Fruit fly (Drosophila melanogaster) whole organism, embryonic: Measurements from ENCODE around the gene lilli.
A peak's percentile ranks its signal among the peaks of the same experiment; 100 is the strongest.

ENCODE experiments used
- CG10147 ChIP-seq: fragments of 200-800 bp; sonication (Bioruptor generic); optimal IDR thresholded peaks from 2 replicates; lab custom pipeline; 2019; ENCODE audit warnings: missing biosample characterization, mild to moderate bottlenecking, missing genetic modification characterization, moderate library complexity
- CG10543 ChIP-seq: fragments of 200-800 bp; sonication (Bioruptor generic); optimal IDR thresholded peaks from 3 replicates; lab custom pipeline; 2017; ENCODE audit warnings: missing biosample characterization, mild to moderate bottlenecking, missing genetic modification characterization, moderate library complexity
- CG11247 ChIP-seq: fragments of 200-800 bp; sonication (Bioruptor generic); IDR thresholded peaks from 2 replicates; pipeline ENCODE4 v1.3.6; 2022; ENCODE audit warnings: missing biosample characterization, missing genetic modification characterization
- CG12659 ChIP-seq: fragments of 200-800 bp; sonication (Bioruptor generic); optimal IDR thresholded peaks from 3 replicates; lab custom pipeline; 2017; ENCODE audit warnings: mild to moderate bottlenecking, missing biosample characterization, missing genetic modification reagents, missing genetic modification characterization
- CG15011 ChIP-seq: fragments of 200-800 bp; sonication (Bioruptor generic); optimal IDR thresholded peaks from 3 replicates; lab custom pipeline; 2018; ENCODE audit warnings: missing biosample characterization, mild to moderate bottlenecking, missing genetic modification characterization
- CG15269 ChIP-seq: fragments of 200-800 bp; sonication (Bioruptor generic); optimal IDR thresholded peaks from 2 replicates; lab custom pipeline; 2018; ENCODE audit warnings: missing biosample characterization, mild to moderate bottlenecking, missing genetic modification characterization, moderate library complexity
- CG15514 ChIP-seq: fragments of 200-800 bp; sonication (Bioruptor generic); optimal IDR thresholded peaks from 3 replicates; lab custom pipeline; 2017; ENCODE audit warnings: missing biosample characterization, missing genetic modification characterization, mild to moderate bottlenecking, moderate library complexity, missing genetic modification reagents
- CG17829 ChIP-seq: fragments of 200-800 bp; optimal IDR thresholded peaks from 2 replicates; lab custom pipeline; 2019; ENCODE audit warnings: missing biosample characterization, mild to moderate bottlenecking, missing genetic modification characterization, moderate library complexity
- CG31388 ChIP-seq: fragments of 200-800 bp; sonication (Bioruptor generic); optimal IDR thresholded peaks from 2 replicates; lab custom pipeline; 2016; ENCODE audit warnings: missing biosample characterization, missing genetic modification characterization
- CG32772 ChIP-seq: fragments of 200-800 bp; sonication (Bioruptor generic); IDR thresholded peaks from 2 replicates; pipeline ENCODE4 v1.3.6; 2022; ENCODE audit warnings: missing biosample characterization, missing genetic modification characterization
- CG3838 ChIP-seq: fragments of 200-800 bp; sonication (Bioruptor generic); optimal IDR thresholded peaks from 3 replicates; lab custom pipeline; 2016; ENCODE audit warnings: missing biosample characterization, missing genetic modification characterization
- CG4282 ChIP-seq: fragments of 200-800 bp; sonication (Bioruptor generic); optimal IDR thresholded peaks from 2 replicates; lab custom pipeline; 2016; ENCODE audit warnings: missing biosample characterization, missing genetic modification characterization
- CG6175 ChIP-seq: fragments of 200-800 bp; sonication (Bioruptor generic); IDR thresholded peaks from 3 replicates; pipeline ENCODE4 v1.3.6; 2022; ENCODE audit warnings: missing biosample characterization, missing genetic modification characterization
- CG6854 ChIP-seq: fragments of 200-800 bp; sonication (Bioruptor generic); optimal IDR thresholded peaks from 3 replicates; lab custom pipeline; 2017; ENCODE audit warnings: missing biosample characterization, mild to moderate bottlenecking, missing genetic modification characterization
- CG7556 ChIP-seq: fragments of 200-800 bp; sonication (Bioruptor generic); optimal IDR thresholded peaks from 2 replicates; lab custom pipeline; 2017; ENCODE audit warnings: missing biosample characterization, mild to moderate bottlenecking, missing genetic modification characterization
- CG7963 ChIP-seq: fragments of 200-800 bp; sonication (Bioruptor generic); IDR thresholded peaks from 3 replicates; pipeline ENCODE4 v1.3.6; 2022; ENCODE audit warnings: missing biosample characterization, missing genetic modification characterization; ENCODE audit not compliant: partially characterized antibody
- CG8290 ChIP-seq, 3 experiments: fragments of 200-800 bp; sonication (Bioruptor generic); optimal IDR thresholded peaks; 2 replicates each; lab custom pipeline; 2016 to 2019; ENCODE audit warnings: missing biosample characterization in 3 of 3, missing genetic modification characterization in 3 of 3, mild to moderate bottlenecking in 2 of 3, moderate library complexity in 1 of 3
- CG8478 ChIP-seq: fragments of >200 bp; optimal IDR thresholded peaks from 2 replicates; lab custom pipeline; 2018
- Dbx ChIP-seq: fragments of 200-800 bp; sonication (Bioruptor generic); IDR thresholded peaks from 3 replicates; pipeline ENCODE4 v1.3.6; 2022; ENCODE audit warnings: missing biosample characterization, missing genetic modification characterization
- Doc3 ChIP-seq: fragments of 200-800 bp; sonication (Bioruptor generic); IDR thresholded peaks from 3 replicates; pipeline ENCODE4 v1.3.6; 2022; ENCODE audit warnings: missing biosample characterization, missing genetic modification characterization; ENCODE audit not compliant: partially characterized antibody
- HHEX ChIP-seq: fragments of 200-800 bp; sonication (Bioruptor generic); optimal IDR thresholded peaks from 3 replicates; lab custom pipeline; 2017; ENCODE audit warnings: missing biosample characterization, mild to moderate bottlenecking, missing genetic modification characterization, missing genetic modification reagents
- Hey ChIP-seq: fragments of 200-800 bp; sonication (Bioruptor generic); optimal IDR thresholded peaks from 3 replicates; lab custom pipeline; 2018; ENCODE audit warnings: missing biosample characterization, mild to moderate bottlenecking, missing genetic modification characterization
- Hr51 ChIP-seq, 2 experiments: fragments of 200-800 bp; sonication (Bioruptor generic); optimal IDR thresholded peaks; 2 replicates in 1 of 2; 3 replicates in 1 of 2; lab custom pipeline; 2016 to 2018; ENCODE audit warnings: missing biosample characterization in 2 of 2, missing genetic modification characterization in 2 of 2, mild to moderate bottlenecking in 1 of 2, moderate library complexity in 1 of 2
- Mes4 ChIP-seq: fragments of 200-800 bp; sonication (Bioruptor generic); optimal IDR thresholded peaks from 2 replicates; lab custom pipeline; 2016; ENCODE audit warnings: missing biosample characterization, missing genetic modification characterization
- Myb ChIP-seq: fragments of 200-800 bp; sonication (Bioruptor generic); optimal IDR thresholded peaks from 2 replicates; lab custom pipeline; 2016; ENCODE audit warnings: missing biosample characterization, missing genetic modification characterization
- Ravus ChIP-seq: fragments of 200-800 bp; sonication (Bioruptor generic); IDR thresholded peaks from 2 replicates; pipeline ENCODE4 v1.3.6; 2022; ENCODE audit warnings: missing biosample characterization, missing genetic modification characterization
- Sox102F ChIP-seq: fragments of 200-800 bp; sonication (Bioruptor generic); optimal IDR thresholded peaks from 2 replicates; lab custom pipeline; 2018; ENCODE audit warnings: missing biosample characterization, mild to moderate bottlenecking, missing genetic modification characterization, moderate library complexity
- Stat92E ChIP-seq, 3 experiments: fragments of >200 bp in 2 of 3; fragments of 200-800 bp in 1 of 3; sonication (Bioruptor generic) in 1 of 3; optimal IDR thresholded peaks; 2 replicates each; lab custom pipeline; 2017 to 2019; ENCODE audit warnings: missing biosample characterization in 3 of 3, missing genetic modification characterization in 3 of 3, mild to moderate bottlenecking in 1 of 3, moderate library complexity in 1 of 3
- Xbp1 ChIP-seq: fragments of 200-800 bp; sonication (Bioruptor generic); optimal IDR thresholded peaks from 3 replicates; lab custom pipeline; 2016; ENCODE audit warnings: missing biosample characterization, mild to moderate bottlenecking, missing genetic modification characterization
- ase ChIP-seq: fragments of 200-800 bp; sonication (Bioruptor generic); IDR thresholded peaks from 3 replicates; pipeline ENCODE4 v1.3.6; 2022; ENCODE audit warnings: missing biosample characterization, missing genetic modification characterization
- bbx ChIP-seq: fragments of 200-800 bp; sonication (Bioruptor generic); IDR thresholded peaks from 2 replicates; pipeline ENCODE4 v1.3.6; 2022; ENCODE audit warnings: missing biosample characterization, missing genetic modification characterization; ENCODE audit not compliant: partially characterized antibody
- fd64A ChIP-seq: fragments of 200-800 bp; sonication (Bioruptor generic); optimal IDR thresholded peaks from 3 replicates; lab custom pipeline; 2018; ENCODE audit warnings: missing biosample characterization, mild to moderate bottlenecking, missing genetic modification characterization
- fd96Cb ChIP-seq: fragments of 200-800 bp; sonication (Bioruptor generic); optimal IDR thresholded peaks from 2 replicates; lab custom pipeline; 2018; ENCODE audit warnings: missing biosample characterization, mild to moderate bottlenecking, missing genetic modification characterization, moderate library complexity
- hth ChIP-seq: fragments of >200 bp; optimal IDR thresholded peaks from 2 replicates; lab custom pipeline; 2017; ENCODE audit warnings: inconsistent platforms
- nerfin-2 ChIP-seq: fragments of 200-800 bp; sonication (Bioruptor generic); IDR thresholded peaks from 2 replicates; pipeline ENCODE4 v1.3.6; 2022; ENCODE audit warnings: missing biosample characterization, missing genetic modification characterization; ENCODE audit not compliant: partially characterized antibody
- phol ChIP-seq: fragments of 200-800 bp; sonication (Bioruptor generic); optimal IDR thresholded peaks from 3 replicates; lab custom pipeline; 2018; ENCODE audit warnings: missing biosample characterization, mild to moderate bottlenecking, missing genetic modification characterization, moderate library complexity
- pnt ChIP-seq: fragments of 200-800 bp; sonication (Bioruptor generic); optimal IDR thresholded peaks from 3 replicates; lab custom pipeline; 2016; ENCODE audit warnings: missing biosample characterization, missing genetic modification characterization
- row ChIP-seq: fragments of 200-800 bp; sonication (Bioruptor generic); IDR thresholded peaks from 3 replicates; pipeline ENCODE4 v1.3.6; 2022; ENCODE audit warnings: missing biosample characterization, missing genetic modification characterization
- run ChIP-seq: fragments of 200-800 bp; sonication (Bioruptor generic); optimal IDR thresholded peaks from 3 replicates; lab custom pipeline; 2018; ENCODE audit warnings: missing biosample characterization, mild to moderate bottlenecking, missing genetic modification characterization
- sisA ChIP-seq: fragments of 200-800 bp; sonication (Bioruptor generic); IDR thresholded peaks from 2 replicates; pipeline ENCODE4 v1.3.6; 2022; ENCODE audit warnings: missing biosample characterization, missing genetic modification characterization
- sr ChIP-seq: fragments of 200-800 bp; sonication (Bioruptor generic); IDR thresholded peaks from 3 replicates; pipeline ENCODE4 v1.3.6; 2022; ENCODE audit warnings: missing biosample characterization, missing genetic modification characterization
- tap ChIP-seq: fragments of 200-800 bp; optimal IDR thresholded peaks from 3 replicates; lab custom pipeline; 2019; ENCODE audit warnings: missing biosample characterization, mild to moderate bottlenecking, missing genetic modification characterization, moderate library complexity
- tll ChIP-seq, 2 experiments: fragments of 200-800 bp in 1 of 2; fragments of >200 bp in 1 of 2; sonication (Bioruptor generic) in 1 of 2; optimal IDR thresholded peaks; 2 replicates each; lab custom pipeline; 2017 to 2019; ENCODE audit warnings: missing biosample characterization in 2 of 2, missing genetic modification characterization in 2 of 2, mild to moderate bottlenecking in 1 of 2, moderate library complexity in 1 of 2
- trem ChIP-seq: fragments of 200-800 bp; optimal IDR thresholded peaks from 3 replicates; lab custom pipeline; 2019; ENCODE audit warnings: missing biosample characterization, mild to moderate bottlenecking, missing genetic modification characterization, moderate library complexity
- ttk ChIP-seq: fragments of 200-800 bp; sonication (Bioruptor generic); IDR thresholded peaks from 2 replicates; pipeline ENCODE4 v2.1.2; 2022; ENCODE audit warnings: missing biosample characterization, missing genetic modification characterization
- usp ChIP-seq: fragments of >200 bp; optimal IDR thresholded peaks from 2 replicates; lab custom pipeline; 2017; ENCODE audit warnings: missing biosample characterization, missing genetic modification characterization
- vvl ChIP-seq: fragments of 200-800 bp; sonication (Bioruptor generic); IDR thresholded peaks from 2 replicates; pipeline ENCODE4 v1.3.6; 2022; ENCODE audit warnings: missing biosample characterization, missing genetic modification characterization
- z ChIP-seq: fragments of 200-800 bp; sonication (Bioruptor generic); IDR thresholded peaks from 3 replicates; pipeline ENCODE4 v1.3.6; 2022; ENCODE audit warnings: missing biosample characterization, missing genetic modification characterization

The lilli gene

DNA sequence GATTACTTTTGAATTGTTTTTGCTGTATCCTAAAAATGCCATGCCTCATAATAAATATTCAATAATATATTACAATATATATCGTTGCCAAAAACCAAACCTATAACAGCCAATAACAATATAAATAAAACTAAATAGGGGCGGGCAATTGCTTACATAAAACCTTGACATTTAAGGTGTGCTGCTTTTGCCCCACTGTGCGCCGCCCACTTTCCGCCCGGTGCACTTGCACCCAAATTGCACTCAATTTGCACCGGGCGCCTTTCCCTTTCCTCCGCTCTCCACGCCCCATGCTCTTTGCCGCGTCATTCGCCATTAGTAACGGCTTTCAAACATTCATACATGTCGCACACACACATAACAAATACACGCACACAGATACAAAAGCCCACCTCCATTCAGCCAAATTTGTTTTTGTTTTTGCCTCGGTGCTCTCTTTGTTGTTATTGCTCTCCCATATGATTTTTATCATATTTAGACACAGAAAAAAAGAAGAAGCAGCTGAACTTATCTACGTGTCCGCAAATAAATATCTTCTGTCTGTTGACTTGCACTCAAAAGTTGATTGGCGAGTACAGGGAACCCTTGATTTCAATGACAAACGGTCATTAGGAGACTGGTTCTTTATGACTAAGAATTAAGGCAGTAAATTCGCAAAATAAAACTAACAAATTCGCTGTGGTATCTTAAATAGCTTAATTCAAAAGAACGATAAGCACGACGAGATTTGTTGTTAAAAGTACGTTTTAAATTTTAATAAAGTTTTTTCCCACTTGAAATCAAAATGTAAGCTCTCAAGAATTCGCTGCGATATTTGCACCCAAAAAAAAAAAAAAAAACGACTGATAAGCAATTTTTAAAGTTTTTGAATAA is 27.6 kb upstream of the lilli start (continued):
- TF ChIP-seq CG12659 (GFP tag; lab: Kevin White, UChicago) (no peak), CG7556 (GFP tag; lab: Kevin White, UChicago) (peak; percentile 14), Mes4 (GFP tag; lab: Kevin White, UChicago) (no peak), vvl (GFP tag; lab: Robert Waterston, UW) (no peak), trem (tag; lab: Kevin White, UChicago) (no peak), CG6175 (GFP tag; lab: Robert Waterston, UW) (no peak), tll (GFP tag; optimal IDR thresholded peaks at IDR 0.05; lab: Kevin White, UChicago) (no peak), CG8290 (GFP tag; optimal IDR thresholded peaks at IDR 0.05; lab: Kevin White, UChicago) (no peak), CG8290 (tag; optimal IDR thresholded peaks at IDR 0.05; lab: Kevin White, UChicago) (no peak), nerfin-2 (no peak), row (GFP tag; lab: Robert Waterston, UW) (no peak; the same call in 2 of the 3 replicates), usp (GFP tag; lab: Kevin White, UChicago) (no peak), ttk (GFP tag; lab: Robert Waterston, UW) (no peak), CG17829 (tag; lab: Kevin White, UChicago) (no peak), sisA (no peak), fd64A (GFP tag; lab: Kevin White, UChicago) (no peak), CG4282 (peak; percentile 6), bbx (GFP tag; lab: Robert Waterston, UW) (0 out of 2 replicates have a peak, but pooled peaks have one; percentile 14), Hr51 (GFP tag; optimal IDR thresholded peaks at IDR 0.05; lab: Kevin White, UChicago) (peak in 1 of 2 experiments; percentile 42), Ravus (GFP tag; lab: Robert Waterston, UW) (no peak), Dbx (GFP tag; lab: Robert Waterston, UW) (0 out of 3 replicates have a peak, but pooled peaks have one; percentile 25), fd96Cb (tag; lab: Kevin White, UChicago) (no peak), Myb (no peak), Hey (tag; lab: Kevin White, UChicago) (no peak), run (tag; lab: Kevin White, UChicago) (no peak), CG8478 (lab: Kevin White, UChicago) (no peak), CG15011 (GFP tag; lab: Kevin White, UChicago) (peak; percentile 24), tap (tag; lab: Kevin White, UChicago) (peak; percentile 30), pnt (GFP tag; lab: Kevin White, UChicago) (no peak), Stat92E (GFP tag; optimal IDR thresholded peaks at IDR 0.05; lab: Kevin White, UChicago) (no peak), z (GFP tag; lab: Robert Waterston, UW) (peak; percentile 78), ase (GFP tag; lab: Robert Waterston, UW) (no peak), CG11247 (no peak), CG32772 (GFP tag; lab: Robert Waterston, UW) (no peak), hth (lab: Kevin White, UChicago) (no peak), sr (no peak), phol (peak; percentile 24), CG10543 (peak; percentile 53), CG15269 (tag; lab: Kevin White, UChicago) (peak; percentile 25), Sox102F (GFP tag; lab: Kevin White, UChicago) (peak; percentile 43), CG10147 (GFP tag; lab: Kevin White, UChicago) (no peak), Doc3 (GFP tag; lab: Robert Waterston, UW) (no peak), CG15514 (GFP tag; lab: Kevin White, UChicago) (no peak), Xbp1 (peak; percentile 2), CG31388 (no peak), CG7963 (GFP tag; lab: Robert Waterston, UW) (no peak), HHEX (no peak), CG3838 (no peak), CG6854 (peak; percentile 3)
